Fruit fly (Drosophila melanogaster) whole organism, pupa: ENCODE results near the gene CG2961.

ENCODE experiments used
- CG15710 ChIP-seq: fragments of 200-800 bp; sonication (Bioruptor generic); optimal IDR thresholded peaks from 2 replicates; lab custom pipeline; 2018; ENCODE audit warnings: missing biosample characterization, mild to moderate bottlenecking, missing genetic modification characterization, moderate library complexity
- CG17806 ChIP-seq: fragments of 200-800 bp; sonication (Bioruptor generic); optimal IDR thresholded peaks from 2 replicates; lab custom pipeline; 2018; ENCODE audit warnings: missing biosample characterization, mild to moderate bottlenecking, missing genetic modification characterization, moderate library complexity
- CG4496 ChIP-seq: fragments of 200-800 bp; sonication (Bioruptor generic); IDR thresholded peaks from 3 replicates; pipeline ENCODE4 v1.3.6; 2022; ENCODE audit warnings: missing biosample characterization, missing genetic modification characterization
- D1 ChIP-seq: fragments of 200-800 bp; sonication (Bioruptor generic); optimal IDR thresholded peaks from 2 replicates; lab custom pipeline; 2018; ENCODE audit warnings: missing biosample characterization, mild to moderate bottlenecking, missing genetic modification characterization, moderate library complexity
- Ets98B ChIP-seq: fragments of 200-800 bp; sonication (Bioruptor generic); IDR thresholded peaks from 2 replicates; pipeline ENCODE4 v1.3.6; 2022; ENCODE audit warnings: missing biosample characterization, missing genetic modification characterization
- Pif1A ChIP-seq: fragments of 200-800 bp; sonication (Bioruptor generic); optimal IDR thresholded peaks from 3 replicates; lab custom pipeline; 2016; ENCODE audit warnings: missing biosample characterization, missing genetic modification characterization
- Snoo ChIP-seq: fragments of 200-800 bp; sonication (Bioruptor generic); optimal IDR thresholded peaks from 3 replicates; lab custom pipeline; 2017; ENCODE audit warnings: missing biosample characterization, mild to moderate bottlenecking, missing genetic modification characterization, inconsistent platforms
- rn ChIP-seq: fragments of 200-800 bp; sonication (Bioruptor generic); IDR thresholded peaks from 2 replicates; pipeline ENCODE4 v1.3.6; 2022; ENCODE audit warnings: missing biosample characterization, missing genetic modification characterization

The CG2961 gene

DNA sequence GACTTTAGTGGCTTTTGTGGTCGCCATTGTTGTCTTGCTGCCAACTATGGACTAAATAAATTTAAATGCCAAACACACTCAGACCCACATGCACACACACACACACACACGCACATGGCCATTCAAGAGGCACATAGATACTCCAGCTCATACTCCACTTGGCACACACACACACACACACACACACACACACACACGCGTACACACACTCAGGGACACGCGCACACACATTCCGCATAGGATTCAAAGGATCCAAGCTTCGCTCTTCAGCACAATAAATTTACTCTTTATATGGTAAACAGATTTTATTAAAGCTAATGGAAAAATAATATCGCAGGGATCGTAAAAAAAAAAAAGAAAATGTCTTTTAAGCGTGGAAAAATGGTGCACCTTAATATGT is 50.0 kb downstream of the CG2961 start:
- TF ChIP-seq CG17806 (tag; lab: Kevin White, UChicago) (no peak), CG4496 (no peak), rn (no peak), Snoo (tag; lab: Kevin White, UChicago) (no peak), D1 (tag; lab: Kevin White, UChicago) (no peak), CG15710 (no peak), Ets98B (GFP tag; lab: Robert Waterston, UW) (no peak), Pif1A (no peak)
